Fruit fly (Drosophila melanogaster) whole organism, embryonic: Measurements from ENCODE around the gene CG31204.

Experiments used
- Aef1 ChIP-seq: fragments of 200-800 bp; sonication (Bioruptor generic); IDR thresholded peaks from 3 replicates; pipeline ENCODE4 v1.3.6; 2022; ENCODE audit warnings: missing biosample characterization, missing genetic modification characterization
- CG11085 ChIP-seq: fragments of 200-800 bp; sonication (Bioruptor generic); IDR thresholded peaks from 2 replicates; pipeline ENCODE4 v1.3.6; 2022; ENCODE audit warnings: missing biosample characterization, missing genetic modification characterization
- CG12942 ChIP-seq: fragments of 200-800 bp; sonication (Bioruptor generic); optimal IDR thresholded peaks from 3 replicates; lab custom pipeline; 2016; ENCODE audit warnings: missing biosample characterization, missing genetic modification characterization
- CG13287 ChIP-seq: fragments of 200-800 bp; sonication (Bioruptor generic); IDR thresholded peaks from 2 replicates; pipeline ENCODE4 v1.3.6; 2022; ENCODE audit warnings: missing biosample characterization, missing genetic modification characterization; ENCODE audit not compliant: partially characterized antibody
- CG14050 ChIP-seq: fragments of 200-800 bp; sonication (Bioruptor generic); IDR thresholded peaks from 3 replicates; pipeline ENCODE4 v1.3.6; 2022; ENCODE audit warnings: missing biosample characterization, missing genetic modification characterization
- CG15514 ChIP-seq: fragments of 200-800 bp; sonication (Bioruptor generic); optimal IDR thresholded peaks from 3 replicates; lab custom pipeline; 2017; ENCODE audit warnings: missing biosample characterization, missing genetic modification characterization, mild to moderate bottlenecking, moderate library complexity, missing genetic modification reagents
- CG1602 ChIP-seq: fragments of 200-800 bp; sonication (Bioruptor generic); optimal IDR thresholded peaks from 3 replicates; lab custom pipeline; 2016; ENCODE audit warnings: missing biosample characterization, missing genetic modification characterization
- CG17328 ChIP-seq: fragments of 200-800 bp; sonication (Bioruptor generic); IDR thresholded peaks from 2 replicates; pipeline ENCODE4 v1.3.6; 2022; ENCODE audit warnings: missing biosample characterization, missing genetic modification characterization
- CG2120 ChIP-seq: fragments of 200-800 bp; sonication (Bioruptor generic); optimal IDR thresholded peaks from 3 replicates; lab custom pipeline; 2016; ENCODE audit warnings: missing biosample characterization, missing genetic modification characterization
- CG3163 ChIP-seq: fragments of 200-800 bp; sonication (Bioruptor generic); optimal IDR thresholded peaks from 3 replicates; lab custom pipeline; 2016; ENCODE audit warnings: missing biosample characterization, missing genetic modification characterization
- CG32532 ChIP-seq: fragments of 200-800 bp; sonication (Bioruptor generic); IDR thresholded peaks from 2 replicates; pipeline ENCODE4 v1.3.6; 2022; ENCODE audit warnings: missing biosample characterization, missing genetic modification characterization
- CG34422 ChIP-seq: fragments of 200-800 bp; sonication (Bioruptor generic); IDR thresholded peaks from 3 replicates; pipeline ENCODE4 v1.3.6; 2022; ENCODE audit warnings: missing biosample characterization, missing genetic modification characterization
- CG3726 ChIP-seq: fragments of 200-800 bp; sonication (Bioruptor generic); IDR thresholded peaks from 3 replicates; pipeline ENCODE4, ENCODE4 v1.3.6; 2022; ENCODE audit warnings: missing biosample characterization, missing genetic modification characterization
- CG4328 ChIP-seq: fragments of 200-800 bp; sonication (Bioruptor generic); optimal IDR thresholded peaks from 3 replicates; lab custom pipeline; 2017; ENCODE audit warnings: missing biosample characterization, missing genetic modification reagents, missing genetic modification characterization
- CG4360 ChIP-seq: fragments of 200-800 bp; sonication (Bioruptor generic); IDR thresholded peaks from 2 replicates; pipeline ENCODE4 v1.3.6; 2022; ENCODE audit warnings: missing biosample characterization, missing genetic modification characterization
- CG4617 ChIP-seq: fragments of 200-800 bp; sonication (Bioruptor generic); optimal IDR thresholded peaks from 3 replicates; lab custom pipeline; 2016; ENCODE audit warnings: missing biosample characterization, missing genetic modification characterization, borderline replicate concordance
- CG6272 ChIP-seq: fragments of 200-800 bp; sonication (Bioruptor generic); IDR thresholded peaks from 2 replicates; pipeline ENCODE4 v1.3.6; 2022; ENCODE audit warnings: missing biosample characterization, missing genetic modification characterization
- CG6683 ChIP-seq: fragments of 200-800 bp; sonication (Bioruptor generic); optimal IDR thresholded peaks from 2 replicates; lab custom pipeline; 2017; ENCODE audit warnings: missing biosample characterization, mild to moderate bottlenecking, missing genetic modification characterization, missing genetic modification reagents
- CG7963 ChIP-seq: fragments of 200-800 bp; sonication (Bioruptor generic); IDR thresholded peaks from 3 replicates; pipeline ENCODE4 v1.3.6; 2022; ENCODE audit warnings: missing biosample characterization, missing genetic modification characterization; ENCODE audit not compliant: partially characterized antibody
- CG9817 ChIP-seq: fragments of 200-800 bp; sonication (Bioruptor generic); optimal IDR thresholded peaks from 2 replicates; lab custom pipeline; 2018; ENCODE audit warnings: missing biosample characterization, mild to moderate bottlenecking, missing genetic modification characterization, moderate library complexity
- CkIIα-i1 ChIP-seq: fragments of 200-800 bp; sonication (Bioruptor generic); IDR thresholded peaks from 2 replicates; pipeline ENCODE4 v1.3.6; 2022; ENCODE audit warnings: missing biosample characterization, missing genetic modification characterization
- Dad ChIP-seq: fragments of 200-800 bp; sonication (Bioruptor generic); optimal IDR thresholded peaks from 3 replicates; lab custom pipeline; 2016; ENCODE audit warnings: missing biosample characterization, missing genetic modification characterization
- Deaf1 ChIP-seq: fragments of 200-800 bp; optimal IDR thresholded peaks from 3 replicates; lab custom pipeline; 2019; ENCODE audit warnings: missing biosample characterization, mild to moderate bottlenecking, missing genetic modification characterization, moderate library complexity
- Hmr ChIP-seq: fragments of 200-800 bp; sonication (Bioruptor generic); optimal IDR thresholded peaks from 3 replicates; lab custom pipeline; 2017; ENCODE audit warnings: mild to moderate bottlenecking, missing biosample characterization, missing genetic modification reagents, missing genetic modification characterization
- Hsf ChIP-seq: fragments of 200-800 bp; sonication (Bioruptor generic); optimal IDR thresholded peaks from 3 replicates; lab custom pipeline; 2016; ENCODE audit warnings: missing biosample characterization, missing genetic modification characterization
- Mad ChIP-seq: fragments of 200-800 bp; sonication (Bioruptor generic); optimal IDR thresholded peaks from 2 replicates; lab custom pipeline; 2016; ENCODE audit warnings: missing biosample characterization, missing genetic modification characterization
- Opbp ChIP-seq: fragments of 200-800 bp; sonication (Bioruptor generic); IDR thresholded peaks from 3 replicates; pipeline ENCODE4 v1.3.6; 2022; ENCODE audit warnings: missing biosample characterization, missing genetic modification characterization; ENCODE audit not compliant: partially characterized antibody
- Sry-δ ChIP-seq: fragments of 200-800 bp; sonication (Bioruptor generic); optimal IDR thresholded peaks from 2 replicates; lab custom pipeline; 2016; ENCODE audit warnings: missing biosample characterization, missing genetic modification characterization
- Taf1 ChIP-seq: fragments of 200-800 bp; sonication (Bioruptor generic); IDR thresholded peaks from 2 replicates; pipeline ENCODE4 v1.3.6; 2022; ENCODE audit warnings: missing biosample characterization, missing genetic modification characterization
- Tbp ChIP-seq: fragments of >200 bp; optimal IDR thresholded peaks from 2 replicates; lab custom pipeline; 2018; ENCODE audit warnings: missing biosample characterization, missing genetic modification characterization
- Trl ChIP-seq, 3 experiments: fragments of >200 bp in 2 of 3; fragments of 200-800 bp in 1 of 3; sonication (Bioruptor generic) in 1 of 3; optimal IDR thresholded peaks; 2 replicates in 1 of 3; 3 replicates in 2 of 3; lab custom pipeline; 2016 to 2017; ENCODE audit warnings: missing biosample characterization in 1 of 3, missing genetic modification characterization in 1 of 3
- aop ChIP-seq: fragments of 200-800 bp; sonication (Bioruptor generic); IDR thresholded peaks from 2 replicates; pipeline ENCODE4 v1.3.6; 2022; ENCODE audit warnings: missing biosample characterization, missing genetic modification characterization
- chif ChIP-seq, 2 experiments: fragments of 200-800 bp; sonication (Bioruptor generic); optimal IDR thresholded peaks; 3 replicates each; lab custom pipeline; 2016; ENCODE audit warnings: missing biosample characterization in 2 of 2, missing genetic modification characterization in 2 of 2
- chinmo ChIP-seq: fragments of 200-800 bp; sonication (Bioruptor generic); IDR thresholded peaks from 4 replicates; pipeline ENCODE4 v1.3.6; 2022; ENCODE audit warnings: missing biosample characterization, missing genetic modification characterization; ENCODE audit not compliant: partially characterized antibody
- dati ChIP-seq: fragments of 200-800 bp; sonication (Bioruptor generic); IDR thresholded peaks from 2 replicates; pipeline ENCODE4 v1.3.6; 2022; ENCODE audit warnings: missing biosample characterization, missing genetic modification characterization
- dimm ChIP-seq: fragments of 200-800 bp; sonication (Bioruptor generic); IDR thresholded peaks from 2 replicates; pipeline ENCODE4 v1.3.6; 2022; ENCODE audit warnings: missing biosample characterization, missing genetic modification characterization
- dmrt99B ChIP-seq: fragments of 200-800 bp; sonication (Bioruptor generic); optimal IDR thresholded peaks from 2 replicates; lab custom pipeline; 2018; ENCODE audit warnings: missing biosample characterization, mild to moderate bottlenecking, missing genetic modification characterization, moderate library complexity
- emc ChIP-seq: fragments of 200-800 bp; sonication (Bioruptor generic); optimal IDR thresholded peaks from 2 replicates; lab custom pipeline; 2016; ENCODE audit warnings: missing biosample characterization, missing genetic modification characterization
- ind ChIP-seq: fragments of 200-800 bp; sonication (Bioruptor generic); optimal IDR thresholded peaks from 3 replicates; lab custom pipeline; 2016; ENCODE audit warnings: missing biosample characterization, missing genetic modification characterization
- nerfin-1 ChIP-seq: fragments of 200-800 bp; sonication (Bioruptor generic); optimal IDR thresholded peaks from 3 replicates; lab custom pipeline; 2019; ENCODE audit warnings: missing biosample characterization, mild to moderate bottlenecking, missing genetic modification characterization, moderate library complexity
- pros ChIP-seq: fragments of 200-800 bp; sonication (Bioruptor generic); optimal IDR thresholded peaks from 3 replicates; lab custom pipeline; 2019; ENCODE audit warnings: missing biosample characterization, mild to moderate bottlenecking, missing genetic modification characterization, moderate library complexity
- ranshi ChIP-seq: fragments of 200-800 bp; sonication (Bioruptor generic); IDR thresholded peaks from 2 replicates; pipeline ENCODE4 v1.3.6; 2022; ENCODE audit warnings: missing biosample characterization, missing genetic modification characterization
- run ChIP-seq: fragments of 200-800 bp; sonication (Bioruptor generic); optimal IDR thresholded peaks from 3 replicates; lab custom pipeline; 2018; ENCODE audit warnings: missing biosample characterization, mild to moderate bottlenecking, missing genetic modification characterization
- schlank ChIP-seq: fragments of 200-800 bp; sonication (Bioruptor generic); optimal IDR thresholded peaks from 2 replicates; lab custom pipeline; 2018; ENCODE audit warnings: missing biosample characterization, mild to moderate bottlenecking, missing genetic modification characterization
- sima ChIP-seq: fragments of 200-800 bp; sonication (Bioruptor generic); optimal IDR thresholded peaks from 2 replicates; lab custom pipeline; 2016; ENCODE audit warnings: missing biosample characterization, missing genetic modification characterization
- slou ChIP-seq: fragments of 200-800 bp; sonication (Bioruptor generic); optimal IDR thresholded peaks from 3 replicates; lab custom pipeline; 2016; ENCODE audit warnings: missing biosample characterization, missing genetic modification characterization
- sr ChIP-seq: fragments of 200-800 bp; sonication (Bioruptor generic); IDR thresholded peaks from 3 replicates; pipeline ENCODE4 v1.3.6; 2022; ENCODE audit warnings: missing biosample characterization, missing genetic modification characterization
- tgo ChIP-seq: fragments of 200-800 bp; sonication (Bioruptor generic); IDR thresholded peaks from 3 replicates; pipeline ENCODE4 v1.3.6; 2022; ENCODE audit warnings: missing biosample characterization, missing genetic modification characterization
- vvl ChIP-seq: fragments of 200-800 bp; sonication (Bioruptor generic); IDR thresholded peaks from 2 replicates; pipeline ENCODE4 v1.3.6; 2022; ENCODE audit warnings: missing biosample characterization, missing genetic modification characterization

The CG31204 gene

dm6 chr3R:31384108-31384507 is 9.2 kb downstream of the CG31204 start (continued):
- peak; percentile 98 for TF ChIP-seq Hsf (GFP tag; lab: Kevin White, UChicago)
- TF ChIP-seq sr (GFP tag; lab: Robert Waterston, UW), result peak; percentile 95
- TF ChIP-seq CG13287, result peak; percentile 24; the same call in 1 of the 2 replicates
- TF ChIP-seq CG15514, result peak; percentile 92
- TF ChIP-seq CG6683, result peak; percentile 91
- TF ChIP-seq Hmr (GFP tag; lab: Kevin White, UChicago), result peak; percentile 98
- TF ChIP-seq tgo (GFP tag; lab: Robert Waterston, UW), result peak; percentile 98
- TF ChIP-seq CG11085 (GFP tag; lab: Robert Waterston, UW), result peak; percentile 96
- 0 out of 4 replicates have a peak, but pooled peaks have one; percentile 32 for TF ChIP-seq chinmo (GFP tag; lab: Robert Waterston, UW)
- TF ChIP-seq CG32532 (GFP tag; lab: Robert Waterston, UW), result peak; percentile 99
- peak; percentile 97 for TF ChIP-seq Aef1 (GFP tag; lab: Robert Waterston, UW)
- TF ChIP-seq CkIIα-i1 (GFP tag; lab: Robert Waterston, UW), result peak; percentile 83; the same call in 1 of the 2 replicates
- peak; percentile 97 for TF ChIP-seq dmrt99B
- peak; percentile 93 for TF ChIP-seq dimm (GFP tag; lab: Robert Waterston, UW)
- peak; percentile 93 for TF ChIP-seq run (tag; lab: Kevin White, UChicago)
- TF ChIP-seq Tbp (GFP tag; lab: Kevin White, UChicago), result no peak
- peak; percentile 95 for TF ChIP-seq CG1602 (GFP tag; lab: Kevin White, UChicago)
- no peak for TF ChIP-seq CG7963 (GFP tag; lab: Robert Waterston, UW)
- TF ChIP-seq CG9817 (tag; lab: Kevin White, UChicago), result peak; percentile 98
- peak; percentile 97 for TF ChIP-seq chif (GFP tag; optimal IDR thresholded peaks at IDR 0.05; lab: Kevin White, UChicago)
- peak; percentile 97 for TF ChIP-seq ranshi (GFP tag; lab: Robert Waterston, UW)
- TF ChIP-seq ind (GFP tag; lab: Kevin White, UChicago), result peak; percentile 98
- peak; percentile 95 for TF ChIP-seq emc (GFP tag; lab: Kevin White, UChicago)
- peak; percentile 96 for TF ChIP-seq CG12942 (GFP tag; lab: Kevin White, UChicago)
- TF ChIP-seq CG4328, result peak; percentile 79
- TF ChIP-seq aop, result peak; percentile 81
- TF ChIP-seq, all 482 proteins: peak for 434

dm6 chr3R:31381861-31382260 is 11.5 kb downstream of the CG31204 start, which contains the start of gene CG1607:
Gene CG1607 (plus strand): TSS chr3R:31382109.
- TF ChIP-seq CG3726 (0 out of 3 replicates have a peak, but pooled peaks have one; percentile 22), CG34422 (no peak), vvl (no peak), Opbp (GFP tag; lab: Robert Waterston, UW) (no peak), CG14050 (no peak), nerfin-1 (tag; lab: Kevin White, UChicago) (no peak), Mad (GFP tag; lab: Kevin White, UChicago) (no peak), Trl (optimal IDR thresholded peaks at IDR 0.05; lab: Kevin White, UChicago) (peak in 1 of 2 experiments; percentile 10), Trl (GFP tag; optimal IDR thresholded peaks at IDR 0.05; lab: Kevin White, UChicago) (no peak), pros (GFP tag; lab: Kevin White, UChicago) (no peak), Deaf1 (tag; lab: Kevin White, UChicago) (peak; percentile 79)
- TF ChIP-seq, all 482 proteins: peak for 3

dm6 chr3R:31381216-31381688 is 12.1 kb downstream of the CG31204 start:
- TF ChIP-seq CG3163 (GFP tag; lab: Kevin White, UChicago), result peak; percentile 4
- TF ChIP-seq sima, result no peak
- peak; percentile 4 for TF ChIP-seq slou (GFP tag; lab: Kevin White, UChicago)
- TF ChIP-seq schlank (tag; lab: Kevin White, UChicago), result peak; percentile 53
- peak; percentile 17 for TF ChIP-seq Dad (GFP tag; lab: Kevin White, UChicago)
- TF ChIP-seq CG17328 (GFP tag; lab: Robert Waterston, UW), result peak; percentile 61; the same call in 1 of the 2 replicates
- no peak for TF ChIP-seq Taf1
- peak; percentile 87 for TF ChIP-seq CG2120 (GFP tag; lab: Kevin White, UChicago)
- TF ChIP-seq CG4360, result no peak
- TF ChIP-seq dati (GFP tag; lab: Robert Waterston, UW), result no peak
- no peak for TF ChIP-seq CG6272 (GFP tag; lab: Robert Waterston, UW)
- no peak for TF ChIP-seq CG4617
- peak; percentile 56; the same call in 1 of the 2 replicates for TF ChIP-seq vvl
- no peak for TF ChIP-seq Sry-δ (GFP tag; lab: Kevin White, UChicago)
- no peak for TF ChIP-seq chinmo (GFP tag; lab: Robert Waterston, UW)
